Fruit fly (Drosophila melanogaster) whole organism, embryonic: ENCODE data around the gene Tcs4.

ENCODE experiments used
- Abd-B ChIP-seq: fragments of 200-800 bp; sonication (Bioruptor generic); optimal IDR thresholded peaks from 2 replicates; lab custom pipeline; 2018; ENCODE audit warnings: missing biosample characterization, mild to moderate bottlenecking, missing genetic modification characterization, moderate library complexity
- Aef1 ChIP-seq: fragments of 200-800 bp; sonication (Bioruptor generic); IDR thresholded peaks from 3 replicates; pipeline ENCODE4 v1.3.6; 2022; ENCODE audit warnings: missing biosample characterization, missing genetic modification characterization
- BEAF-32 ChIP-seq: fragments of 200-800 bp; sonication (Bioruptor generic); optimal IDR thresholded peaks from 3 replicates; lab custom pipeline; 2017; ENCODE audit warnings: missing biosample characterization, missing genetic modification characterization, mild to moderate bottlenecking, moderate library complexity, missing genetic modification reagents
- Bdp1 ChIP-seq: fragments of 200-800 bp; sonication (Bioruptor generic); optimal IDR thresholded peaks from 3 replicates; lab custom pipeline; 2016; ENCODE audit warnings: missing biosample characterization, missing genetic modification characterization
- C15 ChIP-seq: fragments of 200-800 bp; sonication (Bioruptor generic); IDR thresholded peaks from 3 replicates; pipeline ENCODE4 v1.3.6; 2022; ENCODE audit warnings: missing biosample characterization, missing genetic modification characterization
- CG10267 ChIP-seq: fragments of 200-800 bp; sonication (Bioruptor generic); optimal IDR thresholded peaks from 2 replicates; lab custom pipeline; 2018; ENCODE audit warnings: missing biosample characterization, mild to moderate bottlenecking, missing genetic modification characterization, moderate library complexity
- CG10979 ChIP-seq: fragments of 200-800 bp; sonication (Bioruptor generic); optimal IDR thresholded peaks from 2 replicates; lab custom pipeline; 2018; ENCODE audit warnings: missing biosample characterization, mild to moderate bottlenecking, missing genetic modification characterization, moderate library complexity
- CG11247 ChIP-seq: fragments of 200-800 bp; sonication (Bioruptor generic); IDR thresholded peaks from 2 replicates; pipeline ENCODE4 v1.3.6; 2022; ENCODE audit warnings: missing biosample characterization, missing genetic modification characterization
- CG11696 ChIP-seq: fragments of 200-800 bp; sonication (Bioruptor generic); IDR thresholded peaks from 2 replicates; pipeline ENCODE4 v1.3.6; 2022; ENCODE audit warnings: missing biosample characterization, missing genetic modification characterization
- CG12155 ChIP-seq: fragments of 200-800 bp; sonication (Bioruptor generic); optimal IDR thresholded peaks from 3 replicates; lab custom pipeline; 2016; ENCODE audit warnings: missing biosample characterization, missing genetic modification characterization
- CG15601 ChIP-seq: fragments of 200-800 bp; sonication (Bioruptor generic); optimal IDR thresholded peaks from 3 replicates; lab custom pipeline; 2019; ENCODE audit warnings: missing biosample characterization, mild to moderate bottlenecking, missing genetic modification characterization, moderate library complexity
- CG1603 ChIP-seq: fragments of 200-800 bp; sonication (Bioruptor generic); optimal IDR thresholded peaks from 2 replicates; lab custom pipeline; 2019; ENCODE audit warnings: missing biosample characterization, mild to moderate bottlenecking, missing genetic modification characterization, moderate library complexity
- CG17359 ChIP-seq: fragments of 200-800 bp; sonication (Bioruptor generic); optimal IDR thresholded peaks from 3 replicates; lab custom pipeline; 2018; ENCODE audit warnings: missing biosample characterization, mild to moderate bottlenecking, missing genetic modification characterization, moderate library complexity
- CG17829 ChIP-seq: fragments of 200-800 bp; optimal IDR thresholded peaks from 2 replicates; lab custom pipeline; 2019; ENCODE audit warnings: missing biosample characterization, mild to moderate bottlenecking, missing genetic modification characterization, moderate library complexity
- CG18764 ChIP-seq: fragments of 200-800 bp; sonication (Bioruptor generic); optimal IDR thresholded peaks from 3 replicates; lab custom pipeline; 2016; ENCODE audit warnings: missing biosample characterization, missing genetic modification characterization
- CG2120 ChIP-seq: fragments of 200-800 bp; sonication (Bioruptor generic); optimal IDR thresholded peaks from 3 replicates; lab custom pipeline; 2016; ENCODE audit warnings: missing biosample characterization, missing genetic modification characterization
- CG2129 ChIP-seq: fragments of 200-800 bp; sonication (Bioruptor generic); IDR thresholded peaks from 2 replicates; pipeline ENCODE4 v1.3.6; 2022; ENCODE audit warnings: missing biosample characterization, missing genetic modification characterization; ENCODE audit not compliant: partially characterized antibody
- CG2202 ChIP-seq: fragments of 200-800 bp; sonication (Bioruptor generic); optimal IDR thresholded peaks from 2 replicates; lab custom pipeline; 2018; ENCODE audit warnings: missing biosample characterization, mild to moderate bottlenecking, missing genetic modification characterization
- CG30403 ChIP-seq: fragments of 200-800 bp; sonication (Bioruptor generic); optimal IDR thresholded peaks from 3 replicates; lab custom pipeline; 2016; ENCODE audit warnings: missing biosample characterization, missing genetic modification characterization
- CG3281 ChIP-seq: fragments of 200-800 bp; sonication (Bioruptor generic); optimal IDR thresholded peaks from 3 replicates; lab custom pipeline; 2017; ENCODE audit warnings: missing biosample characterization, mild to moderate bottlenecking, missing genetic modification characterization
- CG5953 ChIP-seq: fragments of 200-800 bp; sonication (Bioruptor generic); IDR thresholded peaks from 2 replicates; pipeline ENCODE4 v1.3.6; 2022; ENCODE audit warnings: missing biosample characterization, missing genetic modification characterization
- CG8281 ChIP-seq: fragments of 200-800 bp; sonication (Bioruptor generic); optimal IDR thresholded peaks from 2 replicates; lab custom pipeline; 2018; ENCODE audit warnings: missing biosample characterization, mild to moderate bottlenecking, missing genetic modification characterization, moderate library complexity
- CG9609 ChIP-seq: fragments of 200-800 bp; sonication (Bioruptor generic); optimal IDR thresholded peaks from 3 replicates; lab custom pipeline; 2016; ENCODE audit warnings: missing biosample characterization, missing genetic modification characterization
- CG9797 ChIP-seq: fragments of 200-800 bp; sonication (Bioruptor generic); optimal IDR thresholded peaks from 3 replicates; lab custom pipeline; 2018; ENCODE audit warnings: missing biosample characterization, mild to moderate bottlenecking, missing genetic modification characterization
- CkIIα-i1 ChIP-seq: fragments of 200-800 bp; sonication (Bioruptor generic); IDR thresholded peaks from 2 replicates; pipeline ENCODE4 v1.3.6; 2022; ENCODE audit warnings: missing biosample characterization, missing genetic modification characterization
- Deaf1 ChIP-seq: fragments of 200-800 bp; optimal IDR thresholded peaks from 3 replicates; lab custom pipeline; 2019; ENCODE audit warnings: missing biosample characterization, mild to moderate bottlenecking, missing genetic modification characterization, moderate library complexity
- Drgx ChIP-seq: fragments of 200-800 bp; sonication (Bioruptor generic); IDR thresholded peaks from 2 replicates; pipeline ENCODE4 v1.3.6; 2022; ENCODE audit warnings: missing biosample characterization, missing genetic modification characterization
- GATAe ChIP-seq: fragments of 200-800 bp; sonication (Bioruptor generic); conservative IDR thresholded peaks from 2 replicates; pipeline ENCODE4 v1.3.6; 2022; ENCODE audit warnings: missing biosample characterization, missing genetic modification characterization
- Max ChIP-seq: fragments of 200-800 bp; sonication (Bioruptor generic); optimal IDR thresholded peaks from 2 replicates; lab custom pipeline; 2016; ENCODE audit warnings: missing biosample characterization, mild to moderate bottlenecking, missing genetic modification characterization
- Med ChIP-seq: fragments of 200-800 bp; sonication (Bioruptor generic); peaks from one replicate; lab custom pipeline; 2016; ENCODE audit warnings: missing biosample characterization, missing genetic modification characterization, mild to moderate bottlenecking, inconsistent platforms, moderate library complexity
- Nf-YC ChIP-seq: fragments of 200-800 bp; optimal IDR thresholded peaks from 3 replicates; lab custom pipeline; 2019; ENCODE audit warnings: missing biosample characterization, mild to moderate bottlenecking, missing genetic modification characterization, moderate library complexity
- Oaz ChIP-seq: fragments of 200-800 bp; sonication (Bioruptor generic); IDR thresholded peaks from 2 replicates; pipeline ENCODE4 v1.3.6; 2022; ENCODE audit warnings: missing biosample characterization, missing genetic modification characterization
- Ptx1 ChIP-seq: fragments of 200-800 bp; sonication (Bioruptor generic); IDR thresholded peaks from 2 replicates; pipeline ENCODE4 v1.3.6; 2022; ENCODE audit warnings: missing biosample characterization, missing genetic modification characterization
- bsh ChIP-seq, 2 experiments: fragments of 200-800 bp; sonication (Bioruptor generic); optimal IDR thresholded peaks; 2 replicates each; lab custom pipeline; 2017 to 2018; ENCODE audit warnings: mild to moderate bottlenecking in 2 of 2, missing biosample characterization in 2 of 2, missing genetic modification characterization in 2 of 2, moderate library complexity in 1 of 2
- cas ChIP-seq: fragments of 200-800 bp; sonication (Bioruptor generic); IDR thresholded peaks from 2 replicates; pipeline ENCODE4 v1.3.6; 2022; ENCODE audit warnings: missing biosample characterization, missing genetic modification characterization
- cwo ChIP-seq: fragments of 200-800 bp; sonication (Bioruptor generic); optimal IDR thresholded peaks from 3 replicates; lab custom pipeline; 2017; ENCODE audit warnings: missing biosample characterization, missing genetic modification characterization, mild to moderate bottlenecking, moderate library complexity, missing genetic modification reagents
- disco-r ChIP-seq: fragments of 200-800 bp; sonication (Bioruptor generic); optimal IDR thresholded peaks from 2 replicates; lab custom pipeline; 2016; ENCODE audit warnings: missing biosample characterization, missing genetic modification characterization
- fd102C ChIP-seq: fragments of 200-800 bp; sonication (Bioruptor generic); optimal IDR thresholded peaks from 2 replicates; lab custom pipeline; 2018; ENCODE audit warnings: missing biosample characterization, mild to moderate bottlenecking, missing genetic modification characterization, moderate library complexity
- fd96Cb ChIP-seq: fragments of 200-800 bp; sonication (Bioruptor generic); optimal IDR thresholded peaks from 2 replicates; lab custom pipeline; 2018; ENCODE audit warnings: missing biosample characterization, mild to moderate bottlenecking, missing genetic modification characterization, moderate library complexity
- h ChIP-seq: fragments of >200 bp; optimal IDR thresholded peaks from 2 replicates; lab custom pipeline; 2017
- inv ChIP-seq: fragments of 200-800 bp; sonication (Bioruptor generic); IDR thresholded peaks from 2 replicates; pipeline ENCODE4 v1.3.6; 2022; ENCODE audit warnings: missing biosample characterization, missing genetic modification characterization; ENCODE audit not compliant: partially characterized antibody
- ken ChIP-seq: fragments of 200-800 bp; sonication (Bioruptor generic); IDR thresholded peaks from 3 replicates; pipeline ENCODE4 v1.3.6; 2022; ENCODE audit warnings: missing biosample characterization, missing genetic modification characterization
- kni ChIP-seq: fragments of 200-800 bp; sonication (Bioruptor generic); optimal IDR thresholded peaks from 3 replicates; lab custom pipeline; 2017; ENCODE audit warnings: mild to moderate bottlenecking, missing biosample characterization, missing genetic modification reagents, missing genetic modification characterization
- pho ChIP-seq: fragments of 200-800 bp; sonication (Bioruptor generic); optimal IDR thresholded peaks from 2 replicates; lab custom pipeline; 2016; ENCODE audit warnings: missing biosample characterization, missing genetic modification characterization
- prd ChIP-seq, 3 experiments: fragments of >200 bp in 2 of 3; fragments of 200-800 bp in 1 of 3; sonication (Bioruptor generic) in 1 of 3; optimal IDR thresholded peaks in 2 of 3; IDR thresholded peaks in 1 of 3; 2 replicates in 2 of 3; 3 replicates in 1 of 3; pipeline versions ENCODE4 v1.3.6 to Lab custom; 2017 to 2022; ENCODE audit warnings: missing biosample characterization in 1 of 3, missing genetic modification characterization in 1 of 3
- repo ChIP-seq: fragments of 200-800 bp; sonication (Bioruptor generic); optimal IDR thresholded peaks from 2 replicates; lab custom pipeline; 2016; ENCODE audit warnings: missing biosample characterization, missing genetic modification characterization
- ro ChIP-seq: fragments of 200-800 bp; sonication (Bioruptor generic); IDR thresholded peaks from 2 replicates; pipeline ENCODE4 v1.3.6; 2022; ENCODE audit warnings: missing biosample characterization, missing genetic modification characterization
- run ChIP-seq: fragments of 200-800 bp; sonication (Bioruptor generic); optimal IDR thresholded peaks from 3 replicates; lab custom pipeline; 2018; ENCODE audit warnings: missing biosample characterization, mild to moderate bottlenecking, missing genetic modification characterization
- tna ChIP-seq: fragments of 200-800 bp; sonication (Bioruptor generic); IDR thresholded peaks from 2 replicates; pipeline ENCODE4 v1.3.6; 2022; ENCODE audit warnings: missing biosample characterization, missing genetic modification characterization; ENCODE audit not compliant: partially characterized antibody
- wor ChIP-seq: fragments of 200-800 bp; sonication (Bioruptor generic); IDR thresholded peaks from 2 replicates; pipeline ENCODE4 v1.3.6; 2022; ENCODE audit warnings: missing biosample characterization, missing genetic modification characterization
- yki ChIP-seq: fragments of >200 bp; optimal IDR thresholded peaks from 3 replicates; lab custom pipeline; 2018

Gene Tcs4

dm6 chrX:19701611-19702010, at the start of gene Tcs4 (continued):
- TF ChIP-seq CG2129 (GFP tag; lab: Robert Waterston, UW) (no peak), run (tag; lab: Kevin White, UChicago) (no peak), CG30403 (GFP tag; lab: Kevin White, UChicago) (peak; percentile 44), prd (optimal IDR thresholded peaks at IDR 0.05; lab: Kevin White, UChicago) (no peak), prd (GFP tag; IDR thresholded peaks at IDR 0.05; lab: Robert Waterston, UW) (peak; percentile 26; the same call in 1 of the 3 replicates), inv (0 out of 2 replicates have a peak, but pooled peaks have one; percentile 7), yki (lab: Kevin White, UChicago) (no peak), Drgx (0 out of 2 replicates have a peak, but pooled peaks have one; percentile 6), Nf-YC (tag; lab: Kevin White, UChicago) (peak; percentile 19), Aef1 (GFP tag; lab: Robert Waterston, UW) (no peak), CG2202 (tag; lab: Kevin White, UChicago) (no peak), CG17359 (peak; percentile 13), Bdp1 (GFP tag; lab: Kevin White, UChicago) (no peak), GATAe (GFP tag; lab: Robert Waterston, UW) (no peak), pho (no peak), CG15601 (tag; lab: Kevin White, UChicago) (peak; percentile 27), Max (GFP tag; lab: Kevin White, UChicago) (no peak), Oaz (GFP tag; lab: Robert Waterston, UW) (no peak), CG1603 (tag; lab: Kevin White, UChicago) (peak; percentile 29), CG3281 (GFP tag; lab: Kevin White, UChicago) (no peak), Med (GFP tag; lab: Kevin White, UChicago) (peak; percentile 76), CG5953 (no peak), Abd-B (no peak), CG10979 (tag; lab: Kevin White, UChicago) (peak; percentile 31), CG10267 (tag; lab: Kevin White, UChicago) (peak; percentile 56), BEAF-32 (peak; percentile 8), kni (GFP tag; lab: Kevin White, UChicago) (no peak), CG2120 (GFP tag; lab: Kevin White, UChicago) (peak; percentile 16), ken (0 out of 3 replicates have a peak, but pooled peaks have one; percentile 4), fd96Cb (tag; lab: Kevin White, UChicago) (no peak), CG12155 (no peak), CG18764 (GFP tag; lab: Kevin White, UChicago) (peak; percentile 99), CG9797 (peak; percentile 70), cas (no peak), cwo (GFP tag; lab: Kevin White, UChicago) (no peak), h (no peak), disco-r (GFP tag; lab: Kevin White, UChicago) (no peak), CG9609 (GFP tag; lab: Kevin White, UChicago) (no peak), fd102C (GFP tag; lab: Kevin White, UChicago) (no peak), wor (GFP tag; lab: Robert Waterston, UW) (no peak), bsh (GFP tag; optimal IDR thresholded peaks at IDR 0.05; lab: Kevin White, UChicago) (peak in 1 of 2 experiments; percentile 33), Deaf1 (tag; lab: Kevin White, UChicago) (no peak), C15 (GFP tag; lab: Robert Waterston, UW) (no peak), CG17829 (tag; lab: Kevin White, UChicago) (peak; percentile 57), CkIIα-i1 (GFP tag; lab: Robert Waterston, UW) (no peak), CG11247 (GFP tag; lab: Robert Waterston, UW) (no peak), tna (GFP tag; lab: Robert Waterston, UW) (no peak), ro (GFP tag; lab: Robert Waterston, UW) (no peak), CG8281 (tag; lab: Kevin White, UChicago) (no peak), CG11696 (GFP tag; lab: Robert Waterston, UW) (no peak), repo (GFP tag; lab: Kevin White, UChicago) (no peak), Ptx1 (no peak)
